Worm (Caenorhabditis elegans) whole organism, L3 larva: ENCODE measurements around the gene clec-123.

Experiments used
- R02D3.7 ChIP-seq: fragments of 150-350 bp; optimal IDR thresholded peaks from 2 replicates; lab custom pipeline; 2014; ENCODE audit warnings: missing biosample characterization, missing genetic modification characterization
- ZK546.5 ChIP-seq: sonication (generic microtip); optimal IDR thresholded peaks from 2 replicates; lab custom pipeline; 2017; ENCODE audit warnings: missing biosample characterization, missing genetic modification characterization
- aly-2 ChIP-seq: fragments of 150-350 bp; optimal IDR thresholded peaks from 2 replicates; lab custom pipeline; 2014; ENCODE audit warnings: missing biosample characterization, missing genetic modification characterization
- ama-1 ChIP-seq: fragments of 150-350 bp; optimal IDR thresholded peaks from 2 replicates; lab custom pipeline; 2018
- ceh-28 ChIP-seq: fragments of 150-350 bp; optimal IDR thresholded peaks from 2 replicates; lab custom pipeline; 2014; ENCODE audit warnings: missing biosample characterization, missing genetic modification reagents, missing genetic modification characterization
- ceh-82 ChIP-seq: fragments of 150-350 bp; optimal IDR thresholded peaks from 2 replicates; lab custom pipeline; 2014; ENCODE audit warnings: missing biosample characterization, missing genetic modification characterization
- egl-27 ChIP-seq: sonication (generic microtip); optimal IDR thresholded peaks from 4 replicates; lab custom pipeline; 2017; ENCODE audit warnings: missing biosample characterization, missing genetic modification reagents, missing genetic modification characterization
- egl-5 ChIP-seq: fragments of 150-350 bp; optimal IDR thresholded peaks from 2 replicates; lab custom pipeline; 2017; ENCODE audit warnings: missing biosample characterization, missing genetic modification reagents, missing genetic modification characterization, inconsistent platforms
- elt-1 ChIP-seq: fragments of 150-350 bp; optimal IDR thresholded peaks from 2 replicates; lab custom pipeline; 2014; ENCODE audit warnings: missing biosample characterization, missing genetic modification characterization
- elt-2 ChIP-seq: sonication (generic microtip); optimal IDR thresholded peaks from 2 replicates; lab custom pipeline; 2016; ENCODE audit warnings: missing genetic modification reagents, mild to moderate bottlenecking, missing genetic modification characterization, missing compliant biosample characterization
- elt-3 ChIP-seq, 3 experiments: fragments of 150-350 bp in 1 of 3; sonication (generic microtip) in 2 of 3; optimal IDR thresholded peaks; 2 replicates in 2 of 3; 4 replicates in 1 of 3; lab custom pipeline; 2014 to 2017; ENCODE audit warnings: missing biosample characterization in 3 of 3, missing genetic modification characterization in 3 of 3
- fkh-10 ChIP-seq: sonication (generic microtip); optimal IDR thresholded peaks from 2 replicates; lab custom pipeline; 2017; ENCODE audit warnings: missing biosample characterization, missing genetic modification reagents, missing genetic modification characterization
- fkh-2 ChIP-seq: fragments of 150-350 bp; optimal IDR thresholded peaks from 2 replicates; lab custom pipeline; 2014; ENCODE audit warnings: missing biosample characterization, missing genetic modification reagents, missing genetic modification characterization
- fos-1 ChIP-seq: fragments of 150-350 bp; optimal IDR thresholded peaks from 2 replicates; lab custom pipeline; 2014; ENCODE audit warnings: missing biosample characterization, missing genetic modification characterization
- hmg-11 ChIP-seq: sonication (generic microtip); optimal IDR thresholded peaks from 2 replicates; lab custom pipeline; 2016; ENCODE audit warnings: missing genetic modification characterization, missing compliant biosample characterization
- jun-1 ChIP-seq: fragments of 150-350 bp; optimal IDR thresholded peaks from 2 replicates; lab custom pipeline; 2014; ENCODE audit warnings: missing biosample characterization, missing genetic modification reagents, missing genetic modification characterization
- mdl-1 ChIP-seq: fragments of 150-350 bp; optimal IDR thresholded peaks from 2 replicates; lab custom pipeline; 2014; ENCODE audit warnings: missing biosample characterization, missing genetic modification characterization
- mml-1 ChIP-seq: fragments of 150-350 bp; sonication (generic microtip); optimal IDR thresholded peaks from 3 replicates; lab custom pipeline; 2014; ENCODE audit warnings: missing biosample characterization, missing genetic modification characterization
- nhr-12 ChIP-seq: fragments of 150-350 bp; optimal IDR thresholded peaks from 2 replicates; lab custom pipeline; 2014; ENCODE audit warnings: missing biosample characterization, missing genetic modification characterization
- nhr-23 ChIP-seq: fragments of 150-350 bp; optimal IDR thresholded peaks from 2 replicates; lab custom pipeline; 2014; ENCODE audit warnings: missing biosample characterization, missing genetic modification reagents, missing genetic modification characterization
- nhr-25 ChIP-seq: sonication (generic microtip); optimal IDR thresholded peaks from 2 replicates; lab custom pipeline; 2017; ENCODE audit warnings: missing biosample characterization, missing genetic modification characterization
- nhr-28 ChIP-seq: fragments of 150-350 bp; optimal IDR thresholded peaks from 2 replicates; lab custom pipeline; 2014; ENCODE audit warnings: missing biosample characterization, missing genetic modification characterization
- nhr-43 ChIP-seq: sonication (generic microtip); optimal IDR thresholded peaks from 2 replicates; lab custom pipeline; 2016; ENCODE audit warnings: mild to moderate bottlenecking, missing genetic modification characterization, missing compliant biosample characterization; ENCODE audit not compliant: poor library complexity, severe bottlenecking
- nhr-76 ChIP-seq: fragments of 150-350 bp; sonication (generic microtip); optimal IDR thresholded peaks from 5 replicates; lab custom pipeline; 2014; ENCODE audit warnings: missing biosample characterization, missing genetic modification characterization
- nhr-77 ChIP-seq: fragments of 150-350 bp; optimal IDR thresholded peaks from 2 replicates; lab custom pipeline; 2014; ENCODE audit warnings: missing biosample characterization, missing genetic modification characterization
- pha-4 ChIP-seq: fragments of 150-350 bp; optimal IDR thresholded peaks from 2 replicates; lab custom pipeline; 2014; ENCODE audit warnings: missing biosample characterization, missing genetic modification reagents, missing genetic modification characterization
- sea-2 ChIP-seq: fragments of 150-350 bp; sonication (generic microtip); optimal IDR thresholded peaks from 4 replicates; lab custom pipeline; 2014; ENCODE audit warnings: missing biosample characterization, missing genetic modification reagents, missing genetic modification characterization
- snpc-4 ChIP-seq: fragments of 150-350 bp; optimal IDR thresholded peaks from 2 replicates; lab custom pipeline; 2014; ENCODE audit warnings: missing biosample characterization, missing genetic modification characterization
- tbx-2 ChIP-seq: sonication (generic microtip); optimal IDR thresholded peaks from 2 replicates; lab custom pipeline; 2016; ENCODE audit warnings: mild to moderate bottlenecking, missing genetic modification characterization, missing compliant biosample characterization
- unc-39 ChIP-seq: sonication (generic microtip); optimal IDR thresholded peaks from 4 replicates; lab custom pipeline; 2017; ENCODE audit warnings: missing biosample characterization, missing genetic modification characterization
- zag-1 ChIP-seq: fragments of 150-350 bp; optimal IDR thresholded peaks from 2 replicates; lab custom pipeline; 2014; ENCODE audit warnings: missing biosample characterization, missing genetic modification characterization
- ztf-4 ChIP-seq: fragments of 150-350 bp; optimal IDR thresholded peaks from 2 replicates; lab custom pipeline; 2014; ENCODE audit warnings: missing biosample characterization, missing genetic modification characterization

The clec-123 gene

ce11 chrII:3100546-3100945 lies 13.5 kb upstream of the clec-123 start, which contains the start of gene srg-24:
srg-24 (minus strand) TSS chrII:3100646.
- TF ChIP-seq fkh-10 = no peak
- no peak for TF ChIP-seq nhr-43 (tag; lab: Kevin White, UChicago)
- TF ChIP-seq nhr-76 (tag; lab: Kevin White, UChicago) = no peak
- no peak for TF ChIP-seq egl-5 (tag; lab: Kevin White, UChicago)
- no peak for TF ChIP-seq fos-1
- TF ChIP-seq R02D3.7 (tag; lab: Kevin White, UChicago) = no peak
- TF ChIP-seq mdl-1 (tag; lab: Kevin White, UChicago) = no peak
- TF ChIP-seq nhr-23 = no peak
- TF ChIP-seq ceh-28 (tag; lab: Kevin White, UChicago) = no peak
- no peak for TF ChIP-seq egl-27 (tag; lab: Kevin White, UChicago)
- TF ChIP-seq, all 47 proteins: peak for 0

- no peak for TF ChIP-seq egl-27 (tag; lab: Kevin White, UChicago)
- TF ChIP-seq ama-1 (lab: Kevin White, UChicago) = no peak
- TF ChIP-seq nhr-77 (tag; lab: Kevin White, UChicago) = no peak
- no peak for TF ChIP-seq nhr-43 (tag; lab: Kevin White, UChicago)
- no peak for TF ChIP-seq elt-3 (tag; optimal IDR thresholded peaks at IDR 0.05; lab: Kevin White, UChicago)
- no peak for TF ChIP-seq nhr-23
- TF ChIP-seq nhr-28 (tag; lab: Kevin White, UChicago) = no peak
- TF ChIP-seq elt-2 (tag; lab: Kevin White, UChicago) = no peak
These were observed 12.0 kb upstream of the clec-123 start, which contains the start of gene clec-121 for ce11 chrII:3102018-3102417. clec-121 (plus strand) TSS chrII:3102318.

DNA sequence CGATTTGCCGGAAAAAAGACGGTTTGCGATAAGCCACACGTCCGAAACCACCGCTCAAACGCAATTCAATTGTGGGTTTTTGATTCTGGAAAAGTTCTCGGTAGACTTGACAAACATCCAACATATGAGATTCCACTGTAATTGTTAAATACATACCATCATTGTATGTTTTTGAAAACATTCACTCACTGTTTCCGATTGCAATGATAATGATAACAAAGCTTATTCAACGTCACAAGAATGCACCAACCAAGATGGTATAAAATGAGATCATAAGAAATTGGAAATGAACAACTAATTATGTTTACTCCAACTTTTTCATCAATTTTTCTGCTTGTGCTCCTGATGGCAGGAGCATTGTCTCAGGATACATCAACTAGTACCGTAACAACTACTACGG lies 8.3 kb upstream of the clec-123 start, which contains the start of gene clec-122:
clec-122 (plus strand) TSS at position 301 of the 400 bp plus-strand sequence.
- TF ChIP-seq fkh-10 (no peak), nhr-25 (tag; lab: Kevin White, UChicago) (no peak), snpc-4 (tag; lab: Kevin White, UChicago) (no peak), unc-39 (tag; lab: Kevin White, UChicago) (no peak), ztf-4 (tag; lab: Kevin White, UChicago) (no peak), ceh-28 (tag; lab: Kevin White, UChicago) (no peak), fkh-2 (tag; lab: Kevin White, UChicago) (no peak), pha-4 (tag; lab: Kevin White, UChicago) (no peak), zag-1 (tag; lab: Kevin White, UChicago) (no peak), jun-1 (tag; lab: Kevin White, UChicago) (no peak), nhr-28 (tag; lab: Kevin White, UChicago) (no peak), hmg-11 (tag; lab: Kevin White, UChicago) (no peak), nhr-12 (no peak), aly-2 (no peak), tbx-2 (tag; lab: Kevin White, UChicago) (no peak)

DNA sequence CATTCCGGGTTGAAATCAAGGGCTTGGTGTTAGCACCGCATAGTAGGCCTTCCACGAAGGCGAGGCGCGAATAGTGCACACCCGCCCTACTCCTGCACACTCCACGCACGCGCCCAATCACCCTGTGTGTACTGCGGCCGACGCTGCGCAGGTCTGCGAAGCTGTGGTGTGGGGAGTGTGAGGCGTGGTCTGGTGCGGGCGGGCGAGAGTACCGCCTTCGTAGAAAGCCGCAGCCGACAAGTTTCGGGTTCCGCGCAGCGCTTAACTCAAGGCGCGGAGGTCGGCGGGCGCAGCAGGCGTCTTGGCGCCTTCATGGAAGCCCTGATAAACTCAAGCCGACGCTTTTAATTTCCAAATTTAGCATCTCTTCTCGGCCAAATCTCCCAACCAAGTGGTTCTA lies 5.9 kb upstream of the clec-123 start:
- TF ChIP-seq elt-1 (tag; lab: Kevin White, UChicago) = no peak
- TF ChIP-seq sea-2 (GFP tag; lab: Kevin White, UChicago) = no peak
- no peak for TF ChIP-seq jun-1 (tag; lab: Kevin White, UChicago)
- no peak for TF ChIP-seq ceh-82 (tag; lab: Kevin White, UChicago)
- no peak for TF ChIP-seq nhr-12
- no peak for TF ChIP-seq mml-1 (tag; lab: Kevin White, UChicago)
- TF ChIP-seq fkh-10 = no peak

DNA sequence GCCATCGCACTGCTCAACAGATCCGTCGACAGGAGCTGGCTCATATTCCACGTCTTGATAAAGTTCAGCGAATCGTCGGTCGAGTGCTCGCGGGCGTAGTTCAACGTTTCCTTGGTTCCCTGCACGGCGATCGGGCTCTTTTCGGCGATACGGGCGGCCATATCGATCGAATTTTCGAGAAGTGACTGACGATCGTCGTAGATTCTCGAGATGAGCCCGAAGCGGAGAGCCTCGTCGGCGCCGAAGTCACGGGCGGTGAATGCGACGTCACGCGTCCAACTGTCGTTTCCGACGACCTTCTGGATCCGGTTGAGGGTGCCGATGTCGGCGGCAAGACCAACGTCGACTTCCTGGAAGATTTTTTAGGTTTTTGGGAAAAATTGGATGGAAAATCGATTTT lies 4.5 kb upstream of the clec-123 start:
- no peak for TF ChIP-seq ama-1 (lab: Kevin White, UChicago)
- no peak for TF ChIP-seq ceh-82 (tag; lab: Kevin White, UChicago)
- no peak for TF ChIP-seq R02D3.7 (tag; lab: Kevin White, UChicago)
- no peak for TF ChIP-seq sea-2 (GFP tag; lab: Kevin White, UChicago)
- TF ChIP-seq ZK546.5 = no peak
- no peak for TF ChIP-seq snpc-4 (tag; lab: Kevin White, UChicago)
- TF ChIP-seq mdl-1 (tag; lab: Kevin White, UChicago) = no peak
- no peak for TF ChIP-seq nhr-25 (tag; lab: Kevin White, UChicago)
- no peak for TF ChIP-seq nhr-28 (tag; lab: Kevin White, UChicago)
- TF ChIP-seq aly-2 = no peak
